Worm (Caenorhabditis elegans): ENCODE data around the gene Y54G2A.32.

Y54G2A.32 gene

DNA sequence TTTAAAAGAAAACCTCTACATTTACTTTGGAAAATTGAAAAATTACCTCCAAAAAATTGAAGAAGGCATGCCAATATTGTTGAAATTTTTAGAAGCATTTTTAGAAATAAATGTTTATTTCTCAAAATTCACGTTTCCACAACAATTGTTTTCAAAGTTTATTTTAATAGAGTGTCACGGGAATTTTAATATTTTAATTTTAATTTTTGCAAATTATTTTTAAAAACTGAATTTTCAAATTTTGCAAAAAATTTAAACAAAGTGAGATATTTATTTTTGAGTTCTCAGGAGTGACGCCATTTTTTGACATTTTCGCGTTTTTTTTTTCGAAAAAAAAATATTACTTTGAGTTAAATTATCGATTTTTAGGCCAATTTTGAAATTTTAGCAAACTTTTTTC is 49.4 kb downstream of the Y54G2A.32 start, which contains the start of gene Y54G2A.49:
Gene Y54G2A.49, minus strand, starts transcription at position 101 of the 400 bp plus-strand sequence.
- TF ChIP-seq C34B4.2 (tag; optimal IDR thresholded peaks at IDR 0.05) (no peak), efl-1 (optimal IDR thresholded peaks at IDR 0.05) (no peak), efl-1 (GFP tag; optimal IDR thresholded peaks at IDR 0.05 in 1 of 2) (no peak), hpl-2 (GFP tag; optimal IDR thresholded peaks at IDR 0.05) (no peak), ztf-11 (tag; optimal IDR thresholded peaks at IDR 0.05) (no peak), elt-3 (tag; optimal IDR thresholded peaks at IDR 0.05) (no peak), pqm-1 (tag; optimal IDR thresholded peaks at IDR 0.05) (no peak), mef-2 (tag; optimal IDR thresholded peaks at IDR 0.05) (no peak), sup-37 (GFP tag; optimal IDR thresholded peaks at IDR 0.05) (no peak), ets-5 (GFP tag; IDR thresholded peaks at IDR 0.05) (no peak), alr-1 (tag; optimal IDR thresholded peaks at IDR 0.05; ENCODE audit: borderline replicate concordance) (no peak), Y116A8C.19 (tag; optimal IDR thresholded peaks at IDR 0.05; ENCODE audit: borderline replicate concordance) (no peak), pag-3 (tag; optimal IDR thresholded peaks at IDR 0.05; ENCODE audit: borderline replicate concordance, insufficient read depth) (no peak), unc-62 (GFP tag; optimal IDR thresholded peaks at IDR 0.05) (no peak), dpl-1 (GFP tag; optimal IDR thresholded peaks at IDR 0.05) (no peak), ceh-88 (GFP tag; IDR thresholded peaks at IDR 0.05) (no peak), isw-1 (GFP tag; IDR thresholded peaks at IDR 0.05) (no peak), F16B12.6 (tag; optimal IDR thresholded peaks at IDR 0.05) (no peak), pax-3 (tag; optimal IDR thresholded peaks at IDR 0.05) (no peak), nhr-90 (tag; optimal IDR thresholded peaks at IDR 0.05; ENCODE audit: poor library complexity) (no peak)

DNA sequence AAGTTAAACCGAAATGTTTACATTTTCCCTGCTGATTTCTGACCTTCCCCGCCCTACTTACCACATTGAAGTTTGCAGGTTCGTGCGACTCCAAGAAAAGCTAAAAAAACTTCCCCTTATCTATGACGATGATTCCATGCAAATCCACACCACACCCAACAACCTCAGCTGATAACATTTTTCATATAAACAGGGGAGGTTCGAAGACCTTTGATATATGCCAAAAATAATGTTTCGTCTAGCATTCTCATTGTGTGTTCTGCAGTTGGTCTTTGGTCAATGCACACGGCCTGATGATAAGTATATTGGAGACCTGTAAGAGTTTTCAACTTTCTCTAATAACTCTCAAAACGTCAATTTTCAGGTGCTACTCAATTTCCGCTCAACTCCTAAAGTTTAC is 50.4 kb downstream of the Y54G2A.32 start:
- TF ChIP-seq elt-2 (tag; optimal IDR thresholded peaks at IDR 0.05) (peak; percentile 47), egl-13 (tag; optimal IDR thresholded peaks at IDR 0.05) (no peak), efl-1 (optimal IDR thresholded peaks at IDR 0.05) (no peak), efl-1 (GFP tag; optimal IDR thresholded peaks at IDR 0.05 in 1 of 2) (peak in 1 of 2 experiments; percentile 62)
